Worm (Caenorhabditis elegans) whole organism, L3 larva: ENCODE data around the gene tebp-1.

Experiments
- ama-1 ChIP-seq: fragments of 150-350 bp; optimal IDR thresholded peaks from 2 replicates; lab custom pipeline; 2018
- mdl-1 ChIP-seq: fragments of 150-350 bp; optimal IDR thresholded peaks from 2 replicates; lab custom pipeline; 2014; ENCODE audit warnings: missing biosample characterization, missing genetic modification characterization
- pha-4 ChIP-seq: fragments of 150-350 bp; optimal IDR thresholded peaks from 2 replicates; lab custom pipeline; 2014; ENCODE audit warnings: missing biosample characterization, missing genetic modification reagents, missing genetic modification characterization
- zag-1 ChIP-seq: fragments of 150-350 bp; optimal IDR thresholded peaks from 2 replicates; lab custom pipeline; 2014; ENCODE audit warnings: missing biosample characterization, missing genetic modification characterization

DNA sequence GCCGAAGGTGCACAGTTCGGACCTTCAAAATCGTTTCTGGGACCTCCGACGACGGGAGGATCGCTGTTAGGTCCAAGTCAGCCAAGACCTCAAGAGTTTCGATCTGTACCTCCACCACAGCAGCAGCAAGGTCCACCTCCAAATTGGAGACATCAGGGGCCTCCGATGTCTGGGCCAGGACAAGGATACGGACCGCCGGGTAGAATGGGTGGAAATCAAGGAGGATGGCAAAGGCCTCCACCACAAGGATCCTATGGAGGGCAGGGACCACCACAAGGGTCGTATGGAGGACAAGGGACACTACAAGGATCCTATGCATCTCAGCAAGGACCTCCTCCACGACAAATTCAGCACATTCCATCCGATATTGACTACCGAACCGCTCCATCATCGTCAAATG lies 1.1 kb upstream of the tebp-1 start:
- no peak for TF ChIP-seq pha-4 (tag; lab: Kevin White, UChicago)
- TF ChIP-seq zag-1 = no peak
- TF ChIP-seq ama-1 (lab: Kevin White, UChicago) = no peak
- no peak for TF ChIP-seq mdl-1 (tag; lab: Kevin White, UChicago)
